Worm (Caenorhabditis elegans): ENCODE results near the gene Y110A2AL.7.

Y110A2AL.7 gene

DNA sequence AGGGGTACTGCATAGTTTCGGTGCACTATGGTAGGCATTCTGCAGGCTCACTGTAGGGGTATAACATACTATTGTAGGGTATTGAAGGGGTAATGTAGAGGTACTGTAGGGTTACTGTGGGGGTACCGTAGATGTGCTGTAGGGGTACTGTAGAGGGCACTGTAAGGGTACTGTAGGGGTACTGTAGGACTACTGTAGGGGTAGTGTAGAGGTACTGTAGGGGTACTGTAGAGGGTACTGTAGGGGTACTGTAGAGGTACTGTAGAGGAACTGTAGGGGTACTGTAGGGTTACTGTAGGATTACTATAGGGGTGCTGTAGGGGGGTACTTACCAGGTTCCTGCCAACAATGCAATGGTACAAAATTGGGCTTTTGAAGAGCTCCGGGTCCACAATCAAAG lies 12.8 kb downstream of the Y110A2AL.7 start:
- no peak for TF ChIP-seq unc-39 (tag; optimal IDR thresholded peaks at IDR 0.05)
- peak; percentile 40; the same call in 1 of the 2 replicates for TF ChIP-seq snpc-1.2 (GFP tag; IDR thresholded peaks at IDR 0.05)
- no peak for TF ChIP-seq nhr-41 (GFP tag; IDR thresholded peaks at IDR 0.05)
- TF ChIP-seq php-3 (GFP tag; IDR thresholded peaks at IDR 0.05), result no peak
- no peak for TF ChIP-seq hmg-1.1 (GFP tag; IDR thresholded peaks at IDR 0.05)
- TF ChIP-seq dmd-8 (GFP tag; IDR thresholded peaks at IDR 0.05), result 0 out of 2 replicates have a peak, but pooled peaks have one; percentile 21
- TF ChIP-seq zfp-3 (GFP tag; conservative IDR thresholded peaks at IDR 0.05), result no peak
- no peak for TF ChIP-seq duxl-1 (tag; optimal IDR thresholded peaks at IDR 0.05; ENCODE audit: poor library complexity)
- 0 out of 2 replicates have a peak, but pooled peaks have one; percentile 19 for TF ChIP-seq arid-1 (GFP tag; conservative IDR thresholded peaks at IDR 0.05)
- no peak for TF ChIP-seq F26F4.8 (GFP tag; conservative IDR thresholded peaks at IDR 0.05)
- no peak for TF ChIP-seq mdt-29 (GFP tag; IDR thresholded peaks at IDR 0.05)
- no peak for TF ChIP-seq zag-1 (tag; optimal IDR thresholded peaks at IDR 0.05)
- no peak for TF ChIP-seq aha-1 (tag)
- TF ChIP-seq F44E2.7 (GFP tag; IDR thresholded peaks at IDR 0.05), result 0 out of 2 replicates have a peak, but pooled peaks have one; percentile 53
- peak; percentile 35; the same call in 1 of the 2 replicates for TF ChIP-seq lim-7 (GFP tag; IDR thresholded peaks at IDR 0.05)
- no peak for TF ChIP-seq lin-38 (GFP tag; IDR thresholded peaks at IDR 0.05)

DNA sequence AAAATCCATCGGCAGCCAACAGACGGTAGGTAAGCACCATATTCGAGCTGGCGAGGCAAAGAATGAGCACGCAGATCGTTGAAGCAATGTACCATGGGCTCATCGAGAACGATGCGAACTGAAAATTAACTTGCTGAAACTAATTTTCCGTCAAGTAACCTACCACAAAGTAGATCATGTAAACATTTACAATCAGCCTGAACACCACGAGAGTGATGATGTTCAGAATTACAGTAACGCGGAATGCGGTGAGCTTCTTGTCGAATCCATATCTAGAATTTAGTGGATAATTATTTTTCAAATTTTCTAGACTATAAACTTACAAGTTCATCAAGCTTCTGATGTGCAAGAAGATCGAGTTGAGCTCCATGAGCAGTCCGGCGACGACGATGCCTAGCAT lies 13.5 kb downstream of the Y110A2AL.7 start:
- TF ChIP-seq unc-62 (GFP tag; optimal IDR thresholded peaks at IDR 0.05 in 1 of 2) (peak in 1 of 2 experiments; percentile 92), unc-62 (tag; optimal IDR thresholded peaks at IDR 0.05) (no peak), nhr-76 (tag; optimal IDR thresholded peaks at IDR 0.05) (no peak), lin-1 (GFP tag; IDR thresholded peaks at IDR 0.05) (no peak), aha-1 (tag) (peak; percentile 26), Y5F2A.4 (GFP tag; optimal IDR thresholded peaks at IDR 0.05) (no peak)

DNA sequence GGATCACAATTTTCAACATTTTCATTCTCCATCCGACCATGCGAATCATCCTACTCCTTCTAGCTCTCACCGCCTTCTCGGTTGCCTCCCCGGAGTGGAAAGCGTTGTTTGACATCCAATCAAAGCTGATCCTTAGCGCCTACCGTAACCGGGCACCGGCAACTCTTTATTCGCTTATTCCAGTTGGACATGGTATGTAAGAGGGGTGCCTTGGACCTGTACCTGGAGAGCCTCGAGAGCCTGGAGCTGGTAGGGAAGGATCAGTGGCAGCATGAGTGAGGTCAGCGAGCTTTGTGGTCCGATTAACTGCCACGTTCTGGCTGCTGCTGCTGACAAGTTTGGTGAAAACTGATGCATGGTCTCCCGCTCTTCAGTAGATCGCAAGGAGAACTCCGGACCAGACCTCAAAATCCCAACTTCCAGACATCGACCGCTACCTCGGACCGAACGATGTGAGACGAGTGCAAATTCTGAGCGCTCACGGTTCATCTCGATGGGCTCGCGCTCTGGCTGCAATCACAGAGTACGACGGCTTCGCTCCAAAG lies 15.1 kb downstream of the Y110A2AL.7 start, which contains the start of gene K12H6.8:
TSS of gene K12H6.8 (plus strand) at position 38 of the 545 bp plus-strand sequence.
- TF ChIP-seq nhr-77 (tag; optimal IDR thresholded peaks at IDR 0.05) (no peak), sdz-12 (GFP tag; optimal IDR thresholded peaks at IDR 0.05) (peak; percentile 45), duxl-1 (tag; optimal IDR thresholded peaks at IDR 0.05; ENCODE audit: poor library complexity) (peak; percentile 21), arid-1 (GFP tag; conservative IDR thresholded peaks at IDR 0.05) (no peak), set-16 (GFP tag; IDR thresholded peaks at IDR 0.05) (peak; percentile 72)

DNA sequence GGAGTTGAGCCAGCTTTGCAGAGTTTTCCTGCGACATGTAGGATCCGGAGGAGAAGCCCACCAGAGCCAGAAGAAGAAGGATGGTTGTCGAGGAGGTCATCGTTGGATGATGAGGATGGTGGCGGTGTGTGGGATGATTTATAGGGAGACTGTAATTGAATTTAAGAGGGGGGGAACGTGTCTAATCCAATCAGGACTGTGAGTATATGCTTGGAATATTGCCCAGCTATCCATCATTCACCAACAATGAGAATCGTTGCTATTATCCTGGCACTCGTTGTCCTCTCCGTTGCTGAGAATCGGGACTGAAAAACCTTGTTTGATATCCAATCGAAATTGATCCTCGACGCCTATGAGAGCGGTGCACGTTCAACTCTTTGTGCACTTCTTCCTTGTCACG lies 16.9 kb downstream of the Y110A2AL.7 start, which contains the start of gene K12H6.5:
TSS of gene K12H6.5 (minus strand) at position 101 of the 400 bp plus-strand sequence.
- TF ChIP-seq nhr-111 (GFP tag; optimal IDR thresholded peaks at IDR 0.05) (no peak), dmd-8 (GFP tag; IDR thresholded peaks at IDR 0.05) (no peak), ceh-44 (GFP tag; IDR thresholded peaks at IDR 0.05) (no peak), nhr-237 (tag; optimal IDR thresholded peaks at IDR 0.05) (no peak), nhr-48 (tag; optimal IDR thresholded peaks at IDR 0.05) (no peak), R02D3.7 (tag; optimal IDR thresholded peaks at IDR 0.05) (no peak), F37D6.2 (tag; optimal IDR thresholded peaks at IDR 0.05) (no peak), lin-29 (GFP tag; IDR thresholded peaks at IDR 0.05) (no peak), ztf-11 (tag; optimal IDR thresholded peaks at IDR 0.05) (no peak), php-3 (GFP tag; IDR thresholded peaks at IDR 0.05) (no peak), dve-1 (tag; optimal IDR thresholded peaks at IDR 0.05; ENCODE audit: insufficient read depth) (no peak), spr-1 (tag; optimal IDR thresholded peaks at IDR 0.05) (no peak), madf-9 (GFP tag; conservative IDR thresholded peaks at IDR 0.05) (no peak), arid-1 (GFP tag; conservative IDR thresholded peaks at IDR 0.05) (no peak), mep-1 (tag; optimal IDR thresholded peaks at IDR 0.05) (no peak)
